Fruit fly (Drosophila melanogaster): Measurements from ENCODE around the gene CG14711.

Gene CG14711

dm6 chr3R:11582253-11582589, 40.9 kb upstream of the CG14711 start (continued):
- peak; percentile 75 for TF ChIP-seq dysf (GFP tag; IDR thresholded peaks at IDR 0.05)
- TF ChIP-seq Hey (tag; optimal IDR thresholded peaks at IDR 0.05) = no peak
- TF ChIP-seq MBD-R2 (GFP tag; IDR thresholded peaks at IDR 0.05) = 0 out of 2 replicates have a peak, but pooled peaks have one; percentile 26
- peak; percentile 11 for TF ChIP-seq CG6765 (GFP tag; optimal IDR thresholded peaks at IDR 0.05)
- TF ChIP-seq Lpt (GFP tag; optimal IDR thresholded peaks at IDR 0.05) = no peak
- TF ChIP-seq p53 (GFP tag; optimal IDR thresholded peaks at IDR 0.05) = no peak
- TF ChIP-seq CG12236 (GFP tag; optimal IDR thresholded peaks at IDR 0.05) = peak; percentile 58
- TF ChIP-seq danr (GFP tag; IDR thresholded peaks at IDR 0.05) = peak; percentile 52
- TF ChIP-seq hbn (GFP tag; IDR thresholded peaks at IDR 0.05; ENCODE audit: partially characterized antibody) = no peak
- no peak for TF ChIP-seq CG10147 (GFP tag; optimal IDR thresholded peaks at IDR 0.05)
- no peak for TF ChIP-seq Hr39 (optimal IDR thresholded peaks at IDR 0.05)
- peak; percentile 73 for TF ChIP-seq Xrp1 (GFP tag; IDR thresholded peaks at IDR 0.05)
- peak; percentile 57; the same call in 1 of the 3 replicates for TF ChIP-seq CG7357 (GFP tag; IDR thresholded peaks at IDR 0.05)
- TF ChIP-seq gcm2 (GFP tag; optimal IDR thresholded peaks at IDR 0.05) = no peak
- TF ChIP-seq slbo (GFP tag; IDR thresholded peaks at IDR 0.05) = peak; percentile 58
- TF ChIP-seq mam (GFP tag; optimal IDR thresholded peaks at IDR 0.05) = peak; percentile 53
- no peak for TF ChIP-seq hb (GFP tag; IDR thresholded peaks at IDR 0.05; ENCODE audit: partially characterized antibody)
- peak; percentile 63 for TF ChIP-seq chn (GFP tag; optimal IDR thresholded peaks at IDR 0.05)
- TF ChIP-seq mld (GFP tag; IDR thresholded peaks at IDR 0.05; ENCODE audit: partially characterized antibody) = no peak
- TF ChIP-seq phol (tag; optimal IDR thresholded peaks at IDR 0.05) = peak; percentile 58
- TF ChIP-seq CG8089 (GFP tag; optimal IDR thresholded peaks at IDR 0.05) = peak; percentile 43
- TF ChIP-seq ttk (GFP tag; IDR thresholded peaks at IDR 0.05) = peak; percentile 77
- TF ChIP-seq pros (GFP tag; optimal IDR thresholded peaks at IDR 0.05) = no peak
- TF ChIP-seq lmd (GFP tag; IDR thresholded peaks at IDR 0.05) = peak; percentile 66
- peak; percentile 41 for TF ChIP-seq CG4820 (GFP tag; optimal IDR thresholded peaks at IDR 0.05)
- no peak for TF ChIP-seq sna (GFP tag; IDR thresholded peaks at IDR 0.05; ENCODE audit: partially characterized antibody)
- no peak for TF ChIP-seq CG4617 (GFP tag; optimal IDR thresholded peaks at IDR 0.05; ENCODE audit: borderline replicate concordance)
- TF ChIP-seq fu2 (GFP tag; optimal IDR thresholded peaks at IDR 0.05) = peak; percentile 9
- no peak for TF ChIP-seq CG13287 (GFP tag; IDR thresholded peaks at IDR 0.05; ENCODE audit: partially characterized antibody)
- TF ChIP-seq wdn (GFP tag; IDR thresholded peaks at IDR 0.05) = no peak
- peak; percentile 39 for TF ChIP-seq Mad (GFP tag; optimal IDR thresholded peaks at IDR 0.05)
- TF ChIP-seq CG3407 (GFP tag; optimal IDR thresholded peaks at IDR 0.05) = no peak
- no peak for TF ChIP-seq CG14860 (GFP tag; IDR thresholded peaks at IDR 0.05; ENCODE audit: partially characterized antibody)
- TF ChIP-seq CG7928 (GFP tag; optimal IDR thresholded peaks at IDR 0.05) = no peak
- TF ChIP-seq Side (GFP tag; optimal IDR thresholded peaks at IDR 0.05) = peak; percentile 59
- peak; percentile 80 for TF ChIP-seq E2f1 (GFP tag; IDR thresholded peaks at IDR 0.05)
- no peak for TF ChIP-seq CG8290 (GFP tag; optimal IDR thresholded peaks at IDR 0.05)
- no peak for TF ChIP-seq CG8290 (tag; optimal IDR thresholded peaks at IDR 0.05)
- no peak for TF ChIP-seq Bgb (GFP tag; IDR thresholded peaks at IDR 0.05; ENCODE audit: partially characterized antibody)
- TF ChIP-seq crol (GFP tag; IDR thresholded peaks at IDR 0.05) = no peak
- TF ChIP-seq CG7372 (GFP tag; IDR thresholded peaks at IDR 0.05) = 0 out of 2 replicates have a peak, but pooled peaks have one; percentile 36
- TF ChIP-seq CG10321 (GFP tag; IDR thresholded peaks at IDR 0.05) = no peak
- peak; percentile 38 for TF ChIP-seq NK7.1 (GFP tag; optimal IDR thresholded peaks at IDR 0.05)
- peak; percentile 75 for TF ChIP-seq CG11695 (GFP tag; IDR thresholded peaks at IDR 0.05)
- TF ChIP-seq bbx (GFP tag; IDR thresholded peaks at IDR 0.05; ENCODE audit: partially characterized antibody) = no peak
- peak; percentile 6 for TF ChIP-seq CG1647 (GFP tag; optimal IDR thresholded peaks at IDR 0.05)
- peak; percentile 11 for TF ChIP-seq zfh2 (GFP tag; optimal IDR thresholded peaks at IDR 0.05)
- no peak for TF ChIP-seq zf30C (GFP tag; optimal IDR thresholded peaks at IDR 0.05)
- no peak for TF ChIP-seq CG3838 (GFP tag; optimal IDR thresholded peaks at IDR 0.05)
- TF ChIP-seq CG1832 (GFP tag; optimal IDR thresholded peaks at IDR 0.05) = no peak
- 0 out of 2 replicates have a peak, but pooled peaks have one; percentile 7 for TF ChIP-seq GATAe (GFP tag; conservative IDR thresholded peaks at IDR 0.05)
- TF ChIP-seq Camta (GFP tag; optimal IDR thresholded peaks at IDR 0.05) = peak; percentile 30
- TF ChIP-seq pita (GFP tag; optimal IDR thresholded peaks at IDR 0.05) = no peak

All from whole organism, embryonic.